Worm (Caenorhabditis elegans): Measurements from ENCODE around the gene F40F8.5.
A peak's percentile ranks its signal among the peaks of the same experiment; 100 is the strongest.

The F40F8.5 gene

DNA sequence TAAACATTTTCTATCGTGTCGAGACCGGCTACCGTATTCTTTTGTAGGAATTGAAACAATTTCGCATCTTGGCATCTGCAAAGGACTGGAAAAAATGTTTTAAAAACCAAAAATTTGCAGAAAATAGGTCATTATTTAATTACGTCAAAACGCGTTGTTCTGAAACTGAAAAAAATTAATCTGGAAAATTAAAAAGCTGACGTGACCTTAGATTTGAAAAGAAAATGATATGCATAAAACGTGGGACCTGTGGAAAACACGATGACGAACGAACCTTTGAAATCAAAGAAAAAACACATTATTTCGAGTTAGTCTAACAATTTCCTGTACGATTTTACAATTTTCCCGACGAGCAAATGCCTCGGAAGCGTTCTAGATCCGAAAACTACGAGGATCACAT lies 30.6 kb downstream of the F40F8.5 start, which contains the start of gene C09H10.9 (continued):
- TF ChIP-seq T07F8.4 (tag; optimal IDR thresholded peaks at IDR 0.05) (no peak), B0019.2 (GFP tag; conservative IDR thresholded peaks at IDR 0.05) (no peak), snpc-4 (GFP tag; optimal IDR thresholded peaks at IDR 0.05) (no peak), snpc-4 (tag; optimal IDR thresholded peaks at IDR 0.05) (no peak), egrh-3 (GFP tag; IDR thresholded peaks at IDR 0.05) (no peak), attf-6 (GFP tag; IDR thresholded peaks at IDR 0.05) (no peak), cebp-2 (GFP tag; IDR thresholded peaks at IDR 0.05) (no peak)

DNA sequence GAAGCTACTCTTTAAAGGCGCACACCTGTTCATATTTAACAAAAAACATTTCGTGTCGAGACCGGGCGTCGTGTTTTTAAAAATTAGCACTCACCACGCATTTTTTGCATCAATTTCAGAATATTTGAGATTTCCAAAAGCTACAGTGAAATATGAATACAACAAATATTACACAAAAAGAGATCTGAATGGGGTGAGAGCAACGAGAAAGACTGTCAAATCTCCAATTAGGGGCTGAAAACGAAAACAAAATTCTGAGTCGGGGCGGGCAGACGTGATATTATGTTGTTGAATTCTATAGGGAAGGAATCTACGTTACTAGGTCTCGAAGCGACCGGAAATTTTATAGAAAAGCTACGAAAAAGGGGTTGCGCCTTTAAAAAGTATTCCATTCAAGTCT lies 31.1 kb downstream of the F40F8.5 start, which contains the start of gene C09H10.5:
C09H10.5 (minus strand) TSS at position 101 of the 400 bp plus-strand sequence.
- TF ChIP-seq F57C9.4 (tag; optimal IDR thresholded peaks at IDR 0.05) (no peak), madf-8 (GFP tag; conservative IDR thresholded peaks at IDR 0.05) (no peak), hmg-1.2 (GFP tag; IDR thresholded peaks at IDR 0.05) (no peak), efl-1 (GFP tag; optimal IDR thresholded peaks at IDR 0.05) (no peak), B0336.3 (GFP tag; IDR thresholded peaks at IDR 0.05) (no peak), ceh-79 (tag; optimal IDR thresholded peaks at IDR 0.05) (no peak), athp-1 (tag; optimal IDR thresholded peaks at IDR 0.05) (no peak), lag-1 (GFP tag; IDR thresholded peaks at IDR 0.05) (no peak)

DNA sequence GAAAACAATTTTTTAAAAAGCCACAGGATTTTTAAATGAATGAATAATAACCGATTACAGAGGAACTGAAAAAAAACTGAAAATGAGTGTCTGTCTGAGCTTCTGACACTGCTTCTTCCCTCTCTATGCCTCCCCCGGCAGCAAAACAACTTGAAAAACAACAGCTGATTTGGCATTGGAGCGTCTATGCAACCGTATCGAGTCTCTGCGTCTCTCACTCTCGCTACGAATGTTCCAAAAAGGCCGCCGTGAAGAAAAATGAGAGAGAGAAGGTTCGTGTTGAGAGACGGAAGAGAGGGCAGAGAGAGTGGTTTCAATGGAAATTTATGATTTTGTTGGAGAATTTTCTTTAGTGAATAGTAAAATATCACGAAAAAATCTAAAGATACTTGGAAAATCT lies 31.7 kb downstream of the F40F8.5 start:
- TF ChIP-seq F55B11.4 (tag; optimal IDR thresholded peaks at IDR 0.05; ENCODE audit: borderline replicate concordance, insufficient read depth) (no peak), lin-40 (tag; optimal IDR thresholded peaks at IDR 0.05) (no peak), dpl-1 (GFP tag; optimal IDR thresholded peaks at IDR 0.05) (no peak), egrh-3 (GFP tag; IDR thresholded peaks at IDR 0.05) (no peak), nhr-80 (tag; optimal IDR thresholded peaks at IDR 0.05) (peak; percentile 68), hlh-26 (GFP tag; conservative IDR thresholded peaks at IDR 0.05) (no peak), somi-1 (GFP tag; optimal IDR thresholded peaks at IDR 0.05) (no peak), sdz-38 (tag; optimal IDR thresholded peaks at IDR 0.05) (no peak), lin-35 (GFP tag; optimal IDR thresholded peaks at IDR 0.05) (peak in 1 of 3 experiments; percentile 59), him-1 (tag; optimal IDR thresholded peaks at IDR 0.05) (no peak), chd-7 (tag; optimal IDR thresholded peaks at IDR 0.05) (no peak), xnd-1 (tag; optimal IDR thresholded peaks at IDR 0.05) (no peak), B0261.1 (tag; optimal IDR thresholded peaks at IDR 0.05) (no peak), F37B4.10 (GFP tag; IDR thresholded peaks at IDR 0.05) (no peak), aptf-2 (GFP tag; conservative IDR thresholded peaks at IDR 0.05) (no peak), lsy-27 (tag; optimal IDR thresholded peaks at IDR 0.05; ENCODE audit: borderline replicate concordance, insufficient read depth) (no peak), nhr-27 (tag; optimal IDR thresholded peaks at IDR 0.05) (no peak), F57C9.4 (tag; optimal IDR thresholded peaks at IDR 0.05) (no peak), F49E8.2 (tag; optimal IDR thresholded peaks at IDR 0.05; ENCODE audit: insufficient read depth) (no peak), egl-44 (GFP tag; IDR thresholded peaks at IDR 0.05) (no peak), tbx-9 (tag; optimal IDR thresholded peaks at IDR 0.05; ENCODE audit: borderline replicate concordance) (no peak), snpc-3.4 (tag; optimal IDR thresholded peaks at IDR 0.05) (no peak), zim-3 (tag; optimal IDR thresholded peaks at IDR 0.05) (no peak), ceh-27 (GFP tag; optimal IDR thresholded peaks at IDR 0.05) (peak; percentile 52), F52B5.7 (tag; optimal IDR thresholded peaks at IDR 0.05) (no peak), F39B2.1 (GFP tag; IDR thresholded peaks at IDR 0.05) (no peak), tbp1 (GFP tag; optimal IDR thresholded peaks at IDR 0.05) (no peak), ZK185.1 (tag; optimal IDR thresholded peaks at IDR 0.05; ENCODE audit: poor library complexity, severe bottlenecking) (no peak), B0035.1 (tag; optimal IDR thresholded peaks at IDR 0.05) (no peak), madf-10 (tag; optimal IDR thresholded peaks at IDR 0.05) (no peak), attf-5 (GFP tag; optimal IDR thresholded peaks at IDR 0.05) (peak; percentile 90), atf-7 (tag; optimal IDR thresholded peaks at IDR 0.05) (no peak), unc-130 (GFP tag; optimal IDR thresholded peaks at IDR 0.05) (no peak), fkh-3 (tag; optimal IDR thresholded peaks at IDR 0.05) (no peak)
